Fruit fly (Drosophila melanogaster): ENCODE results near the gene CG32017.

The CG32017 gene

DNA sequence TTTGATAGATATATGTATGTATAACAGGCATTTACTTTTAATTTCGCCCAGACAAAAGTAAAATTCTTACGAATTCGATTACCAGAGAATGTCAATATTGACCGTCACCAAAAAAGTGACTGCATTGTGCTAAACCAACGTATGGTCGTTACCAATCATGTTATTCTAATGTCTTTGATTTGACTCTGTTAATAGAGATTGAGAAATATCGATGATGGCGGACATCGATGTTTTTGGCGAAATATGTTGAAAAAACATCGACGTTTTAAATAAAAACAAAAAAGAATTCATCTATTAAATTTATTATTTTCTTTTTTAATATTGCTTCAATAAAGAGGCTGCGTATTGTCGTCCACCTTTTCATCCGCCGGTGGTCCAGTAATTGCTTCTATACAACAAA lies 20.9 kb upstream of the CG32017 start:
- TF ChIP-seq CG3995 (GFP tag; optimal IDR thresholded peaks at IDR 0.05) (peak; percentile 41), odd (GFP tag; optimal IDR thresholded peaks at IDR 0.05) (no peak), CG33557 (GFP tag; optimal IDR thresholded peaks at IDR 0.05) (peak; percentile 14), Dll (GFP tag; IDR thresholded peaks at IDR 0.05; ENCODE audit: partially characterized antibody) (0 out of 4 replicates have a peak, but pooled peaks have one; percentile 51), CG30020 (tag; optimal IDR thresholded peaks at IDR 0.05) (peak; percentile 67), ham (GFP tag; IDR thresholded peaks at IDR 0.05) (no peak), CG1603 (tag; optimal IDR thresholded peaks at IDR 0.05) (peak; percentile 20), z (GFP tag; IDR thresholded peaks at IDR 0.05) (no peak), BEAF-32 (GFP tag; optimal IDR thresholded peaks at IDR 0.05) (peak; percentile 36), Sry-δ (GFP tag; optimal IDR thresholded peaks at IDR 0.05) (peak; percentile 21), Med (GFP tag) (peak; percentile 6)

DNA sequence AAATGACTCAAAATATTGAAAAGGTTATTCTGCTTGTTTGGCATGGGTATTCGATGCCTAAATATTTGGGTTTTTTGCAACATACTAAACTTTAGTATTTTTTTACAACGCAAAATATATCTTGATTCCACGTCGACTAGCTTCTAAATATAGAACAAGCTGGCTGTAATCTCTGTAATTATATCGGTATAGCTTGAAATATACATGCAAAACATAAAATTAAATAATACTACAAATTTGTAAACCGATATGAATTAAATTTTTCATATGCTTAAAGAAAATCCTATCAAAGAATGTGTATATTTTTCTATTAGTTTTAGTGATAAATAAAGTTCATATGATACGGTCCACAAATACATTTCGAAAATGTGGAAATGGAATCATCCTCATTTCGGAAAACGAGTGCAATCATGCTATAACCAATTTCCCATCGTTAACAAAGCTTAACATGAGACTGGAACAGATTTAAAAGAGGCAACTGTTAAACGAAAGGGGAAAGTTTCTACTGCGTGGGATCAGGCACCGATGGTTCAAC lies 19.7 kb upstream of the CG32017 start, which contains the start of gene pho:
pho (minus strand) TSS at position 38 of the 535 bp plus-strand sequence.
- TF ChIP-seq jigr1 (GFP tag; IDR thresholded peaks at IDR 0.05) (no peak), HLH3B (GFP tag; IDR thresholded peaks at IDR 0.05) (no peak), stwl (tag; optimal IDR thresholded peaks at IDR 0.05) (no peak), ftz-f1 (GFP tag; optimal IDR thresholded peaks at IDR 0.05) (no peak), Dfd (GFP tag; optimal IDR thresholded peaks at IDR 0.05) (peak in 1 of 2 experiments; percentile 85), vvl (GFP tag; IDR thresholded peaks at IDR 0.05) (no peak), dpn (GFP tag; optimal IDR thresholded peaks at IDR 0.05) (peak; percentile 6 to 14), lola (GFP tag; optimal IDR thresholded peaks at IDR 0.05) (peak in 2 of 3 experiments; percentile 47 to 89), mirr (GFP tag; optimal IDR thresholded peaks at IDR 0.05) (no peak), Sox100B (GFP tag; optimal IDR thresholded peaks at IDR 0.05) (peak; percentile 37), CG13894 (tag; optimal IDR thresholded peaks at IDR 0.05) (no peak), CG10267 (tag; optimal IDR thresholded peaks at IDR 0.05) (peak; percentile 14), CG3847 (GFP tag; IDR thresholded peaks at IDR 0.05) (no peak), CG8089 (GFP tag; optimal IDR thresholded peaks at IDR 0.05) (peak; percentile 55), CG7786 (GFP tag; optimal IDR thresholded peaks at IDR 0.05) (peak; percentile 8), CG31224 (GFP tag; IDR thresholded peaks at IDR 0.05) (no peak), gem (tag; optimal IDR thresholded peaks at IDR 0.05) (no peak), HLH54F (GFP tag; optimal IDR thresholded peaks at IDR 0.05) (no peak), sens-2 (GFP tag; IDR thresholded peaks at IDR 0.05) (no peak), kah (GFP tag; optimal IDR thresholded peaks at IDR 0.05) (no peak), Hr39 (optimal IDR thresholded peaks at IDR 0.05) (no peak), CG9876 (GFP tag; optimal IDR thresholded peaks at IDR 0.05) (peak; percentile 19), al (GFP tag; IDR thresholded peaks at IDR 0.05) (no peak), jumu (GFP tag; optimal IDR thresholded peaks at IDR 0.05) (no peak), CG2202 (tag; optimal IDR thresholded peaks at IDR 0.05) (no peak), kni (GFP tag; optimal IDR thresholded peaks at IDR 0.05) (no peak), CG16815 (GFP tag; optimal IDR thresholded peaks at IDR 0.05) (peak; percentile 34), CG12942 (GFP tag; optimal IDR thresholded peaks at IDR 0.05) (peak; percentile 21), CG12659 (GFP tag; optimal IDR thresholded peaks at IDR 0.05) (peak; percentile 31), CG14860 (GFP tag; IDR thresholded peaks at IDR 0.05; ENCODE audit: partially characterized antibody) (no peak), lmd (GFP tag; IDR thresholded peaks at IDR 0.05) (no peak), tll (GFP tag; optimal IDR thresholded peaks at IDR 0.05) (no peak), CG14050 (GFP tag; IDR thresholded peaks at IDR 0.05) (no peak), Jarid2 (GFP tag; optimal IDR thresholded peaks at IDR 0.05) (no peak), Pdp1 (GFP tag; optimal IDR thresholded peaks at IDR 0.05) (peak in 1 of 2 experiments; percentile 37), ssp (GFP tag; IDR thresholded peaks at IDR 0.05) (peak; percentile 98), CG10543 (GFP tag; optimal IDR thresholded peaks at IDR 0.05) (no peak), CG4820 (GFP tag; optimal IDR thresholded peaks at IDR 0.05) (peak; percentile 38), phol (tag; optimal IDR thresholded peaks at IDR 0.05) (peak; percentile 73)
